Worm (Caenorhabditis elegans) whole organism, late embryonic: ENCODE measurements around the gene che-2.

ENCODE experiments used
- K02D7.2 ChIP-seq: sonication (generic microtip); optimal IDR thresholded peaks from 2 replicates; lab custom pipeline; 2017; ENCODE audit warnings: mild to moderate bottlenecking, missing genetic modification characterization, missing compliant biosample characterization
- ama-1 ChIP-seq: fragments of 150-350 bp; optimal IDR thresholded peaks from 2 replicates; lab custom pipeline; 2014
- ceh-31 ChIP-seq: sonication (generic microtip); optimal IDR thresholded peaks from 2 replicates; lab custom pipeline; 2016; ENCODE audit warnings: missing genetic modification characterization, missing compliant biosample characterization
- ceh-9 ChIP-seq: sonication (generic microtip); optimal IDR thresholded peaks from 2 replicates; lab custom pipeline; 2016; ENCODE audit warnings: mild to moderate bottlenecking, missing genetic modification characterization, inconsistent platforms, missing compliant biosample characterization
- elt-2 ChIP-seq: sonication (generic microtip); optimal IDR thresholded peaks from 2 replicates; lab custom pipeline; 2016; ENCODE audit warnings: missing genetic modification reagents, missing genetic modification characterization, missing compliant biosample characterization
- fkh-10 ChIP-seq: fragments of 150-350 bp; optimal IDR thresholded peaks from 2 replicates; lab custom pipeline; 2014; ENCODE audit warnings: missing biosample characterization, missing genetic modification reagents, missing genetic modification characterization
- fkh-6 ChIP-seq: sonication (generic microtip); optimal IDR thresholded peaks from 2 replicates; lab custom pipeline; 2016; ENCODE audit warnings: missing genetic modification characterization, missing compliant biosample characterization
- hlh-8 ChIP-seq: sonication (generic microtip); optimal IDR thresholded peaks from 2 replicates; lab custom pipeline; 2016; ENCODE audit warnings: missing genotype, missing genetic modification characterization, missing compliant biosample characterization
- sox-2 ChIP-seq: fragments of 200-800 bp; sonication (Bioruptor generic); IDR thresholded peaks from 2 replicates; pipeline ENCODE4 v1.3.6; 2022; ENCODE audit warnings: missing genetic modification reagents, missing genetic modification characterization, missing compliant biosample characterization
- ztf-16 ChIP-seq: sonication (generic microtip); optimal IDR thresholded peaks from 2 replicates; lab custom pipeline; 2017; ENCODE audit warnings: missing genetic modification characterization, missing compliant biosample characterization

ce11 chrX:492919-493318, 11.7 kb downstream of the che-2 start, which contains the start of gene B0310.1:
- TF ChIP-seq elt-2 (tag; lab: Kevin White, UChicago) (no peak), K02D7.2 (no peak), ztf-16 (tag; lab: Kevin White, UChicago) (no peak), fkh-10 (GFP tag; lab: Kevin White, UChicago) (no peak), ama-1 (lab: Kevin White, UChicago) (no peak), sox-2 (no peak), ceh-31 (tag; lab: Kevin White, UChicago) (no peak), ceh-9 (tag; lab: Kevin White, UChicago) (no peak), hlh-8 (tag; lab: Kevin White, UChicago) (no peak), fkh-6 (no peak)
